Worm (Caenorhabditis elegans): ENCODE results near the gene T12A7.9.

DNA sequence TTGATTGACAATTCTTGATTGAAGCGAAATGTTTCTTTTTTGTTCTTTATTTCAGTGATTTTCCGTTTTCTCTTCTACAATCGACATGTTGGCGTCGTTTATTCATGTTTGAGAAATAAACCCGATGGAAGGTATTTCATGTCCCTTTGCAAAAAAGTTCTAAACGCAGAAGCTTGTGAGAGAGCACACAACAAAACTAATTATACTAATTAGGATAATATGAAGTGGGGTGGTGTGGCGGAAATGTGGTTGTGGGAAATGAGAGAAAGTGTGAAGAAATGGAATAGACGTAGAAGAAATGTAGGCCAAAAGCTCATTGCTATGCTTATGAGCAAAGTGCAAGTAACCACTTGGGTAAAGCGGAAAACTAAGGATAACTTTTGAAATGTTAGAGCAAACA lies 27.0 kb upstream of the T12A7.9 start:
- TF ChIP-seq T26A8.4 (GFP tag; IDR thresholded peaks at IDR 0.05): no peak
- TF ChIP-seq lin-39 (tag; optimal IDR thresholded peaks at IDR 0.05): no peak
- no peak for TF ChIP-seq nhr-25 (tag; optimal IDR thresholded peaks at IDR 0.05; ENCODE audit: borderline replicate concordance, insufficient read depth)
- TF ChIP-seq dpl-1 (GFP tag; optimal IDR thresholded peaks at IDR 0.05): no peak
- no peak for TF ChIP-seq nhr-77 (tag; optimal IDR thresholded peaks at IDR 0.05)
